Worm (Caenorhabditis elegans): ENCODE data around the gene ttr-34.

Gene ttr-34

DNA sequence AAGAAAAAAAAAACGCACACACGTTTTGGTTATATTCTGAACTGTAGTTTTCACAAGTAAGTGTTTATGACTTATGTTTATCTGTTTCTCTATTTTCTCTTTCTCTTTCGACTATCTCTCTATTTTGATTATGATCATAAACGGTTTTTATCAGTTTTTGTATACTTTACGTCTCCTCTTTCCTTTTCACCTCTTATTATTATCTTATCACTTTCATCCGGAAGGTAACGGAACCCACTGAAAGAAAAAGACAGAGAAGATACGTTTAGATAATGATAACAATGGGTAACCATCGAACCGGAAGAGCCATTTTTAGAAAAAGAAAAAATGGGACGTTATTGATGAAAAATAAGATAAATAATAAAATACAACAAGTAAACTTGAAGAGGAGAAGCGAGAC, 26.1 kb downstream of the ttr-34 start:
- TF ChIP-seq vab-7 (GFP tag; IDR thresholded peaks at IDR 0.05) (no peak), unc-62 (GFP tag; optimal IDR thresholded peaks at IDR 0.05 in 1 of 2) (no peak), unc-62 (tag; optimal IDR thresholded peaks at IDR 0.05) (no peak), zfp-2 (tag; optimal IDR thresholded peaks at IDR 0.05) (no peak), dmd-6 (GFP tag; IDR thresholded peaks at IDR 0.05) (peak; percentile 84), mdl-1 (tag; optimal IDR thresholded peaks at IDR 0.05) (peak in 1 of 2 experiments; percentile 66), madf-5 (GFP tag; IDR thresholded peaks at IDR 0.05) (no peak), ceh-44 (GFP tag; IDR thresholded peaks at IDR 0.05) (no peak), pha-4 (GFP tag; IDR thresholded peaks at IDR 0.05) (no peak), pha-4 (tag; optimal IDR thresholded peaks at IDR 0.05) (no peak), Y105C5A.15 (GFP tag; IDR thresholded peaks at IDR 0.05) (no peak), duxl-1 (tag; optimal IDR thresholded peaks at IDR 0.05; ENCODE audit: poor library complexity) (no peak), gei-8 (GFP tag; optimal IDR thresholded peaks at IDR 0.05) (no peak), ces-1 (GFP tag; optimal IDR thresholded peaks at IDR 0.05) (no peak), R02D3.7 (tag; optimal IDR thresholded peaks at IDR 0.05) (no peak), dpl-1 (GFP tag; optimal IDR thresholded peaks at IDR 0.05) (no peak), hif-1 (tag; optimal IDR thresholded peaks at IDR 0.05) (no peak), daf-12 (tag; optimal IDR thresholded peaks at IDR 0.05) (no peak), dmd-9 (GFP tag; IDR thresholded peaks at IDR 0.05) (no peak), F26F4.8 (GFP tag; conservative IDR thresholded peaks at IDR 0.05) (no peak), cey-2 (tag; optimal IDR thresholded peaks at IDR 0.05; ENCODE audit: borderline replicate concordance, insufficient read depth) (peak; percentile 66), skn-1 (tag; optimal IDR thresholded peaks at IDR 0.05) (no peak), lir-3 (tag; optimal IDR thresholded peaks at IDR 0.05) (no peak), lin-38 (GFP tag; IDR thresholded peaks at IDR 0.05) (no peak), nhr-111 (GFP tag; optimal IDR thresholded peaks at IDR 0.05) (no peak), ZK337.2 (GFP tag; IDR thresholded peaks at IDR 0.05) (no peak), fkh-10 (GFP tag; optimal IDR thresholded peaks at IDR 0.05) (no peak), hlh-11 (tag; optimal IDR thresholded peaks at IDR 0.05) (peak; percentile 85), ceh-62 (tag; optimal IDR thresholded peaks at IDR 0.05) (no peak), F37D6.2 (tag; optimal IDR thresholded peaks at IDR 0.05) (no peak), Y75B8A.6 (GFP tag; IDR thresholded peaks at IDR 0.05) (no peak), zip-11 (GFP tag; IDR thresholded peaks at IDR 0.05) (no peak), lin-13 (GFP tag; optimal IDR thresholded peaks at IDR 0.05) (no peak), snpc-1.2 (GFP tag; IDR thresholded peaks at IDR 0.05) (no peak), php-3 (GFP tag; IDR thresholded peaks at IDR 0.05) (peak; percentile 92), F49E8.2 (tag; optimal IDR thresholded peaks at IDR 0.05; ENCODE audit: borderline replicate concordance) (no peak), nhr-77 (tag; optimal IDR thresholded peaks at IDR 0.05) (peak; percentile 80), ctbp-1 (GFP tag; IDR thresholded peaks at IDR 0.05) (no peak), tag-97 (GFP tag; IDR thresholded peaks at IDR 0.05) (no peak), spr-1 (tag; optimal IDR thresholded peaks at IDR 0.05) (no peak), zag-1 (tag; optimal IDR thresholded peaks at IDR 0.05) (no peak), jun-1 (tag; optimal IDR thresholded peaks at IDR 0.05) (peak; percentile 35), nhr-6 (tag; optimal IDR thresholded peaks at IDR 0.05) (no peak), ZK546.5 (tag; optimal IDR thresholded peaks at IDR 0.05) (no peak), mes-2 (tag; optimal IDR thresholded peaks at IDR 0.05; ENCODE audit: poor library complexity, severe bottlenecking) (no peak), nhr-237 (tag; optimal IDR thresholded peaks at IDR 0.05) (no peak), fos-1 (tag; optimal IDR thresholded peaks at IDR 0.05) (no peak), lim-7 (GFP tag; IDR thresholded peaks at IDR 0.05) (no peak), nhr-10 (tag; optimal IDR thresholded peaks at IDR 0.05) (peak; percentile 50), dmd-8 (GFP tag; IDR thresholded peaks at IDR 0.05) (no peak), nhr-48 (tag; optimal IDR thresholded peaks at IDR 0.05) (peak; percentile 63), D1046.2 (GFP tag; IDR thresholded peaks at IDR 0.05) (no peak), nhr-28 (tag; optimal IDR thresholded peaks at IDR 0.05) (peak; percentile 95)

All from whole organism, L4 larva.